Worm (Caenorhabditis elegans) whole organism, L4 larva: Measurements from ENCODE around the gene F54B11.11.

Experiments used
- F26F4.8 ChIP-seq: fragments of 200-800 bp; sonication (Bioruptor generic); conservative IDR thresholded peaks from 2 replicates; pipeline ENCODE4 v1.3.6; 2022; ENCODE audit warnings: missing genetic modification characterization, missing compliant biosample characterization
- Y48G9A.11 ChIP-seq: fragments of 200-800 bp; sonication (Bioruptor generic); IDR thresholded peaks from 2 replicates; pipeline ENCODE4 v1.3.6; 2022; ENCODE audit warnings: missing genetic modification reagents, missing genetic modification characterization, missing compliant biosample characterization
- Y75B8A.6 ChIP-seq: fragments of 200-800 bp; sonication (Bioruptor generic); IDR thresholded peaks from 2 replicates; pipeline ENCODE4 v1.3.6; 2022; ENCODE audit warnings: missing genetic modification reagents, missing genetic modification characterization, missing compliant biosample characterization
- ZK337.2 ChIP-seq: fragments of 200-800 bp; sonication (Bioruptor generic); IDR thresholded peaks from 2 replicates; pipeline ENCODE4 v1.3.6; 2022; ENCODE audit warnings: missing genetic modification reagents, missing genetic modification characterization, missing compliant biosample characterization
- aha-1 ChIP-seq: fragments of 150-350 bp; peaks from one replicate; lab custom pipeline; 2014; ENCODE audit warnings: missing biosample characterization, missing genetic modification characterization
- ceh-20 ChIP-seq: fragments of 200-800 bp; sonication (Bioruptor generic); IDR thresholded peaks from 2 replicates; pipeline ENCODE4 v1.3.6; 2022; ENCODE audit warnings: missing genetic modification reagents, missing genetic modification characterization, missing compliant biosample characterization
- ceh-82 ChIP-seq: sonication (generic microtip); optimal IDR thresholded peaks from 2 replicates; lab custom pipeline; 2017; ENCODE audit warnings: missing biosample characterization, missing genetic modification characterization
- daf-16 ChIP-seq, 3 experiments: sonication (generic microtip); optimal IDR thresholded peaks; 2 replicates each; lab custom pipeline; 2016 to 2017; ENCODE audit warnings: missing genetic modification characterization in 3 of 3, missing genetic modification reagents in 3 of 3, mild to moderate bottlenecking in 2 of 3, missing compliant biosample characterization in 2 of 3, missing biosample characterization in 1 of 3, moderate library complexity in 1 of 3
- dmd-6 ChIP-seq: fragments of 200-800 bp; sonication (Bioruptor generic); IDR thresholded peaks from 2 replicates; pipeline ENCODE4 v1.3.6; 2022; ENCODE audit warnings: missing genetic modification reagents, missing genetic modification characterization, missing compliant biosample characterization
- dmd-8 ChIP-seq: fragments of 200-800 bp; sonication (Bioruptor generic); IDR thresholded peaks from 2 replicates; pipeline ENCODE4 v1.3.6; 2022; ENCODE audit warnings: missing genetic modification characterization, missing compliant biosample characterization
- dpl-1 ChIP-seq: fragments of 150-350 bp; optimal IDR thresholded peaks from 2 replicates; lab custom pipeline; 2014; ENCODE audit warnings: missing biosample characterization, missing genetic modification reagents, missing genetic modification characterization
- egl-43 ChIP-seq: fragments of 200-800 bp; sonication (Bioruptor generic); IDR thresholded peaks from 2 replicates; pipeline ENCODE4 v1.3.6; 2022; ENCODE audit warnings: missing genetic modification reagents, missing genetic modification characterization, missing compliant biosample characterization
- fkh-10 ChIP-seq: fragments of 150-350 bp; optimal IDR thresholded peaks from 2 replicates; lab custom pipeline; 2014; ENCODE audit warnings: missing biosample characterization, missing genetic modification reagents, missing genetic modification characterization
- fos-1 ChIP-seq: fragments of 150-350 bp; optimal IDR thresholded peaks from 2 replicates; lab custom pipeline; 2014; ENCODE audit warnings: missing biosample characterization, missing genetic modification characterization
- hif-1 ChIP-seq, 2 experiments: sonication (generic microtip); optimal IDR thresholded peaks; 2 replicates each; lab custom pipeline; 2016 to 2017; ENCODE audit warnings: missing compliant biosample characterization in 2 of 2, missing genetic modification characterization in 2 of 2, missing genetic modification reagents in 2 of 2, missing genotype in 2 of 2, mild to moderate bottlenecking in 1 of 2
- hlh-11 ChIP-seq: fragments of 200-800 bp; sonication (Bioruptor generic); optimal IDR thresholded peaks from 2 replicates; lab custom pipeline; 2018; ENCODE audit warnings: mild to moderate bottlenecking, missing genetic modification characterization, missing compliant biosample characterization
- hlh-30 ChIP-seq: sonication (generic microtip); optimal IDR thresholded peaks from 2 replicates; lab custom pipeline; 2017; ENCODE audit warnings: antibody characterized with exemption, mild to moderate bottlenecking, missing genetic modification characterization, missing compliant biosample characterization; ENCODE audit not compliant: insufficient read depth
- lin-13 ChIP-seq: fragments of 150-350 bp; optimal IDR thresholded peaks from 2 replicates; lab custom pipeline; 2014; ENCODE audit warnings: missing biosample characterization, missing genetic modification reagents, missing genetic modification characterization
- madf-5 ChIP-seq, 2 experiments: fragments of 200-800 bp; sonication (Bioruptor generic); IDR thresholded peaks; 2 replicates each; pipeline ENCODE4 v1.3.6; 2022; ENCODE audit warnings: missing compliant biosample characterization in 2 of 2, missing genetic modification characterization in 2 of 2
- mdl-1 ChIP-seq, 2 experiments: fragments of 150-350 bp in 1 of 2; sonication (generic microtip) in 1 of 2; optimal IDR thresholded peaks; 2 replicates each; lab custom pipeline; 2014 to 2017; ENCODE audit warnings: missing biosample characterization in 2 of 2, missing genetic modification characterization in 2 of 2
- mdt-29 ChIP-seq: fragments of 200-800 bp; sonication (Bioruptor generic); IDR thresholded peaks from 2 replicates; pipeline ENCODE4 v1.3.6; 2022; ENCODE audit warnings: missing genetic modification reagents, missing genetic modification characterization, missing compliant biosample characterization
- mes-2 ChIP-seq: sonication (generic microtip); optimal IDR thresholded peaks from 2 replicates; lab custom pipeline; 2016; ENCODE audit warnings: missing genotype, mild to moderate bottlenecking, missing genetic modification characterization, missing compliant biosample characterization; ENCODE audit not compliant: poor library complexity, severe bottlenecking
- nhr-41 ChIP-seq: fragments of 200-800 bp; sonication (Bioruptor generic); IDR thresholded peaks from 2 replicates; pipeline ENCODE4 v1.3.6; 2022; ENCODE audit warnings: missing genetic modification reagents, missing genetic modification characterization, missing compliant biosample characterization
- nhr-48 ChIP-seq: sonication (generic microtip); optimal IDR thresholded peaks from 2 replicates; lab custom pipeline; 2016; ENCODE audit warnings: mild to moderate bottlenecking, missing genetic modification characterization, missing compliant biosample characterization
- pha-4 ChIP-seq, 2 experiments: fragments of 150-350 bp in 1 of 2; fragments of 200-800 bp in 1 of 2; sonication (Bioruptor generic) in 1 of 2; IDR thresholded peaks in 1 of 2; optimal IDR thresholded peaks in 1 of 2; 2 replicates each; pipeline versions ENCODE4 v1.3.6 to Lab custom; 2014 to 2022; ENCODE audit warnings: missing genetic modification characterization in 2 of 2, missing genetic modification reagents in 2 of 2, missing biosample characterization in 1 of 2, missing compliant biosample characterization in 1 of 2
- saeg-2 ChIP-seq: fragments of 200-800 bp; sonication (Bioruptor generic); IDR thresholded peaks from 2 replicates; pipeline ENCODE4 v1.3.6; 2022; ENCODE audit warnings: missing genetic modification reagents, missing genetic modification characterization, missing compliant biosample characterization
- sdz-12 ChIP-seq: fragments of 200-800 bp; sonication (Bioruptor generic); optimal IDR thresholded peaks from 2 replicates; lab custom pipeline; 2018; ENCODE audit warnings: mild to moderate bottlenecking, missing genetic modification characterization, missing compliant biosample characterization
- set-16 ChIP-seq: fragments of 200-800 bp; sonication (Bioruptor generic); IDR thresholded peaks from 2 replicates; pipeline ENCODE4 v1.3.6; 2022; ENCODE audit warnings: missing genetic modification reagents, missing genetic modification characterization, missing compliant biosample characterization
- skn-1 ChIP-seq: fragments of 150-350 bp; optimal IDR thresholded peaks from 2 replicates; lab custom pipeline; 2014; ENCODE audit warnings: missing biosample characterization, missing genetic modification characterization
- snpc-1.2 ChIP-seq: fragments of 200-800 bp; sonication (Bioruptor generic); IDR thresholded peaks from 2 replicates; pipeline ENCODE4 v1.3.6; 2022; ENCODE audit warnings: missing genetic modification reagents, missing genetic modification characterization, missing compliant biosample characterization
- unc-39 ChIP-seq: sonication (generic microtip); optimal IDR thresholded peaks from 2 replicates; lab custom pipeline; 2017; ENCODE audit warnings: missing biosample characterization, missing genetic modification characterization
- vab-7 ChIP-seq: fragments of 200-800 bp; sonication (Bioruptor generic); IDR thresholded peaks from 2 replicates; pipeline ENCODE4 v1.3.6; 2022; ENCODE audit warnings: missing genetic modification reagents, missing genetic modification characterization, missing compliant biosample characterization
- zfp-2 ChIP-seq: sonication (generic microtip); optimal IDR thresholded peaks from 2 replicates; lab custom pipeline; 2016; ENCODE audit warnings: mild to moderate bottlenecking, missing genetic modification characterization, missing compliant biosample characterization
- zip-2 ChIP-seq: fragments of 150-350 bp; optimal IDR thresholded peaks from 2 replicates; lab custom pipeline; 2014; ENCODE audit warnings: missing biosample characterization, missing genetic modification characterization
- ztf-7 ChIP-seq: fragments of 150-350 bp; optimal IDR thresholded peaks from 2 replicates; lab custom pipeline; 2014; ENCODE audit warnings: missing biosample characterization, missing genetic modification characterization

F54B11.11 gene

ce11 chrX:13583895-13584344 lies 5.3 kb downstream of the F54B11.11 start (continued):
- TF ChIP-seq zip-2 (tag; lab: Kevin White, UChicago) (peak; percentile 4), nhr-41 (GFP tag; lab: Robert Waterston, UW) (no peak), saeg-2 (0 out of 2 replicates have a peak, but pooled peaks have one; percentile 16), nhr-48 (tag; lab: Kevin White, UChicago) (peak; percentile 39), hlh-11 (tag; lab: Kevin White, UChicago) (peak; percentile 87)
- TF ChIP-seq, all 104 proteins: peak for 23

DNA sequence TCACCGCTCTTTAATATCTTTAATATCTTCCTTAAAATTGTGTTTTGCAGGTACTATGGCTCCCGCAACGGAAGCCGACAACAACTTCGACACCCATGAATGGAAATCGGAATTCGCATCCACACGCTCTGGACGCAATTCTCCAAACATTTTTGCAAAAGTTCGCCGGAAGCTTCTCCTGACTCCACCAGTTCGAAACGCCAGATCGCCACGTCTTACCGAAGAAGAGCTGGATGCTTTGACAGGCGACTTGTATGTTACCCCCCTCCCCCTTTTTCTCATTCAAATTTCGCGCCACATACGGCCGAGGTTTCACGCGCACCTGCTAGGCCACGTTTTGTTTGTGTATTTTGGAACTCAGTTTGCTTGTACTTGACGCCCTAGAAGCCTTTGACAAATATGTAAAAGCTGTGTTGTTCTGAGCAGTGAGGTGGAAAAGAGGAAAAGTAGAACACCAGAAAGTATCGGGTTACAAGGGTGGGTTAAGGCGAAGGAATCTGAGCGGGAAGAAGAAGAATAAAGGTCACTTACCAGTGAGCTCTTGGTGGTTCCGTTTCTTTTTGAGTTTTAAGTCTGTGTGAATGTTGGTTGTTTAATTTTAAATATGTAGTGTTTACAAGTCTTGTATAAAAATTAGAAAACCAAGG lies 6.3 kb downstream of the F54B11.11 start, which contains the start of gene unc-84:
unc-84 (plus strand) TSS at position 51 of the 647 bp plus-strand sequence.
- peak; percentile 66 for TF ChIP-seq dpl-1 (GFP tag; lab: Kevin White, UChicago)
- no peak for TF ChIP-seq mdl-1 (tag; optimal IDR thresholded peaks at IDR 0.05; lab: Kevin White, UChicago)
- TF ChIP-seq daf-16 (GFP tag; optimal IDR thresholded peaks at IDR 0.05; lab: Kevin White, UChicago), result no peak
- TF ChIP-seq daf-16 (tag; optimal IDR thresholded peaks at IDR 0.05; lab: Kevin White, UChicago), result peak; percentile 25
- TF ChIP-seq pha-4 (GFP tag; IDR thresholded peaks at IDR 0.05; lab: Robert Waterston, UW), result no peak
- no peak for TF ChIP-seq pha-4 (tag; optimal IDR thresholded peaks at IDR 0.05; lab: Kevin White, UChicago)
- TF ChIP-seq hif-1 (tag; optimal IDR thresholded peaks at IDR 0.05; lab: Kevin White, UChicago), result peak in 1 of 2 experiments; percentile 24
- TF ChIP-seq mdt-29 (GFP tag; lab: Robert Waterston, UW), result no peak
- TF ChIP-seq madf-5 (GFP tag; IDR thresholded peaks at IDR 0.05; lab: Robert Waterston, UW), result no peak
- TF ChIP-seq mes-2 (tag; lab: Kevin White, UChicago), result peak; percentile 74

- TF ChIP-seq F26F4.8 (no peak), sdz-12 (GFP tag; lab: Kevin White, UChicago) (no peak), dpl-1 (GFP tag; lab: Kevin White, UChicago) (no peak), snpc-1.2 (no peak), fkh-10 (GFP tag; lab: Kevin White, UChicago) (no peak), zfp-2 (tag; lab: Kevin White, UChicago) (no peak), fos-1 (tag; lab: Kevin White, UChicago) (no peak), hlh-30 (tag; lab: Kevin White, UChicago) (no peak), Y48G9A.11 (no peak), dmd-6 (GFP tag; lab: Robert Waterston, UW) (no peak), ZK337.2 (no peak), ztf-7 (tag; lab: Kevin White, UChicago) (no peak), lin-13 (no peak), skn-1 (no peak), vab-7 (GFP tag; lab: Robert Waterston, UW) (no peak), Y75B8A.6 (no peak), aha-1 (tag; lab: Kevin White, UChicago) (no peak), hif-1 (tag; optimal IDR thresholded peaks at IDR 0.05; lab: Kevin White, UChicago) (no peak), ceh-20 (GFP tag; lab: Robert Waterston, UW) (no peak)
These were observed 11.2 kb downstream of the F54B11.11 start, which contains the start of gene col-9 for ce11 chrX:13589735-13590134. Gene col-9 (plus strand): TSS chrX:13590035.

DNA sequence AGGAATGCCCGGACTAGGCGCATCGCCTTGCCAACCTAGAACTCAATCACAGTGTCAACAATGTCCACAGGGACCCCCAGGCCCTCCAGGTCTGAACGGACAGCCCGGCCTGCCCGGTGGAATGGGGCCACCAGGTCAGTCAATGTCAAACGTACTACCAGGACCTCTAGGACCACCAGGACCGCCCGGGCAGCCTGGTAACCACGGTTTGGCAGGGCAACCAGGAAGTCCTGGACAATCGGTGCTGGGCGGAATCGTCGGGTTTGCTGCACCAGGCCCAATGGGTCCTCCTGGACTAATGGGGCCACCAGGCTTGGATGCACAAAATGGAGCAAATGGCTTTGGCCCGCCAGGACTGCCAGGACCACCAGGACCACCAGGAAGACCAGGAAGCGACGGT lies 12.1 kb downstream of the F54B11.11 start:
- TF ChIP-seq set-16 (peak; percentile 90), egl-43 (GFP tag; lab: Robert Waterston, UW) (0 out of 2 replicates have a peak, but pooled peaks have one; percentile 37), dmd-8 (GFP tag; lab: Robert Waterston, UW) (0 out of 2 replicates have a peak, but pooled peaks have one; percentile 52), snpc-1.2 (0 out of 2 replicates have a peak, but pooled peaks have one; percentile 56), ceh-82 (tag; lab: Kevin White, UChicago) (no peak), unc-39 (tag; lab: Kevin White, UChicago) (no peak)
